Worm (Caenorhabditis elegans) whole organism, young adult: ENCODE measurements around the gene D1054.1.

Experiments
- B0261.1 ChIP-seq: sonication (generic microtip); optimal IDR thresholded peaks from 2 replicates; lab custom pipeline; 2016; ENCODE audit warnings: mild to moderate bottlenecking, missing genetic modification characterization, moderate library complexity, missing compliant biosample characterization
- F57C9.4 ChIP-seq: sonication (generic microtip); optimal IDR thresholded peaks from 2 replicates; lab custom pipeline; 2017; ENCODE audit warnings: mild to moderate bottlenecking, missing genetic modification characterization, missing compliant biosample characterization
- attf-6 ChIP-seq: fragments of 200-800 bp; sonication (Bioruptor generic); IDR thresholded peaks from 2 replicates; pipeline ENCODE4 v1.3.6; 2022; ENCODE audit warnings: missing genetic modification reagents, missing genetic modification characterization, missing compliant biosample characterization
- nhr-80 ChIP-seq: sonication (generic microtip); optimal IDR thresholded peaks from 2 replicates; lab custom pipeline; 2016; ENCODE audit warnings: missing genetic modification characterization, missing compliant biosample characterization
- sptf-2 ChIP-seq: fragments of 200-800 bp; sonication (Bioruptor generic); optimal IDR thresholded peaks from 2 replicates; lab custom pipeline; 2018; ENCODE audit warnings: mild to moderate bottlenecking, missing genetic modification characterization, missing compliant biosample characterization

DNA sequence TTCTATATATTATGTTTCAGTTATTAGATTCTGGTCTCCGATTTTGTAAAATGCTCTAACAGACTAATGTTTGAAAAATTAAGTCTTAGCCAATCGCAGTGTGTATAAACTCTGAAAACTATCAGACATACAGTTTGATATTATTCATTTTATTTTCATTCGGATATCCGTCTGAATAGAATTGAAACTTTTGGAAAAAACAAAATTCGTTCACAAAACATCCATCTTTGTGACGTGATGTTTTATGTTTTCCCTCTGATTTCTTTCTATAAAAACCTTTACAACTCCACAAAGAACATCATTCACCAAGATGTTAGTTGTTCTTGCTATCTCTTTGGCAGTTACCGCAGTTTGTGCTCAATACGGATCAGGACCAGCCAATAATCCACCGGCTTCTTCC, 23.5 kb upstream of the D1054.1 start, which contains the start of gene ule-3:
- no peak for TF ChIP-seq B0261.1 (tag; lab: Kevin White, UChicago)
- TF ChIP-seq F57C9.4 (tag; lab: Kevin White, UChicago) = no peak
- TF ChIP-seq nhr-80 (tag; lab: Kevin White, UChicago) = no peak
- no peak for TF ChIP-seq sptf-2 (GFP tag; lab: Kevin White, UChicago)
- TF ChIP-seq attf-6 (GFP tag; lab: Robert Waterston, UW) = no peak
